Worm (Caenorhabditis elegans): ENCODE results near the gene ceh-99.
A peak's percentile ranks its signal among the peaks of the same experiment; 100 is the strongest.

ceh-99 gene

DNA sequence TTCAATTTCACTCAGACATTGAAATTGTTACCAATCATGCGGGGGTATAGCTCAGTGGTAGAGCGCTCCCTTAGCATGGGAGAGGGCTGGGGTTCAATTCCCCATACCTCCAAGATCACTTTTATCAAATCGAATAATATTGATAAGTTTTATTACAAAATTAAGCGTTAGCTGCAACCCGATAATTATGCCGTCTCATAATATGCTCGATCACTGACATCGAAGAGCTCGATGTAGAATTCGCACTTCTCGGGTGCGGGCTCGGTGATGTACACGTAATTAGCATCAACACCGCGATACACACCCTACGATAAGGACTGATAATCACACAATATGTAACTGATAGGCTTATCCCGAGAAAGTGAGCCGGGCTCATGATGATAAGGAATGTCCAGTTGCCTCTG is 22.8 kb downstream of the ceh-99 start (continued):
- peak; percentile 69 for TF ChIP-seq die-1 (tag; optimal IDR thresholded peaks at IDR 0.05)
- no peak for TF ChIP-seq Y95B8A.8 (GFP tag; IDR thresholded peaks at IDR 0.05)
- no peak for TF ChIP-seq hmg-20 (GFP tag; IDR thresholded peaks at IDR 0.05)
- peak; percentile 5 for TF ChIP-seq unc-130 (GFP tag; optimal IDR thresholded peaks at IDR 0.05)
- peak; percentile 30; the same call in 1 of the 2 replicates for TF ChIP-seq egl-44 (GFP tag; IDR thresholded peaks at IDR 0.05)
- TF ChIP-seq athp-1 (tag; optimal IDR thresholded peaks at IDR 0.05): peak; percentile 19
- TF ChIP-seq lin-40 (tag; optimal IDR thresholded peaks at IDR 0.05): no peak
- peak; percentile 27 for TF ChIP-seq fkh-3 (tag; optimal IDR thresholded peaks at IDR 0.05)
- TF ChIP-seq attf-3 (GFP tag; conservative IDR thresholded peaks at IDR 0.05): no peak
- no peak for TF ChIP-seq bed-1 (GFP tag; IDR thresholded peaks at IDR 0.05)
- peak; percentile 35 for TF ChIP-seq zim-3 (tag; optimal IDR thresholded peaks at IDR 0.05)
- TF ChIP-seq D2030.7 (GFP tag; IDR thresholded peaks at IDR 0.05): no peak; the same call in none of the 2 replicates
- TF ChIP-seq K12H6.12 (tag; optimal IDR thresholded peaks at IDR 0.05): no peak
- peak; percentile 90 for TF ChIP-seq lin-26 (GFP tag; IDR thresholded peaks at IDR 0.05)
- TF ChIP-seq C17E4.6 (GFP tag; IDR thresholded peaks at IDR 0.05): no peak
- no peak for TF ChIP-seq lir-1 (GFP tag; conservative IDR thresholded peaks at IDR 0.05)
- peak; percentile 42 for TF ChIP-seq him-1 (tag; optimal IDR thresholded peaks at IDR 0.05)
- TF ChIP-seq ztf-28 (GFP tag; IDR thresholded peaks at IDR 0.05): no peak
- TF ChIP-seq mes-4 (tag; optimal IDR thresholded peaks at IDR 0.05): peak; percentile 39
- TF ChIP-seq xnd-1 (tag; optimal IDR thresholded peaks at IDR 0.05): no peak
- TF ChIP-seq ceh-79 (tag; optimal IDR thresholded peaks at IDR 0.05): no peak
- peak; percentile 67 for TF ChIP-seq hrde-1 (tag; optimal IDR thresholded peaks at IDR 0.05; ENCODE audit: borderline replicate concordance)
- peak; percentile 72 for TF ChIP-seq nfyb-1 (GFP tag; IDR thresholded peaks at IDR 0.05)
- no peak for TF ChIP-seq nhr-27 (tag; optimal IDR thresholded peaks at IDR 0.05)
- no peak for TF ChIP-seq gei-17 (GFP tag; optimal IDR thresholded peaks at IDR 0.05)
- TF ChIP-seq rpc-1 (optimal IDR thresholded peaks at IDR 0.05): peak; percentile 62
- TF ChIP-seq rpc-1 (tag; optimal IDR thresholded peaks at IDR 0.05): peak; percentile 84
- 0 out of 2 replicates have a peak, but pooled peaks have one; percentile 24 for TF ChIP-seq ceh-100 (GFP tag; IDR thresholded peaks at IDR 0.05)
- TF ChIP-seq dox-1 (GFP tag; IDR thresholded peaks at IDR 0.05): peak; percentile 57; the same call in 1 of the 2 replicates
- TF ChIP-seq rcor-1 (GFP tag; IDR thresholded peaks at IDR 0.05): 0 out of 2 replicates have a peak, but pooled peaks have one; percentile 34
- TF ChIP-seq F23B12.7 (tag; optimal IDR thresholded peaks at IDR 0.05; ENCODE audit: insufficient read depth): no peak
- TF ChIP-seq T26A5.8 (tag; optimal IDR thresholded peaks at IDR 0.05): no peak
- no peak for TF ChIP-seq akir-1 (GFP tag; optimal IDR thresholded peaks at IDR 0.05)
- TF ChIP-seq dpff-1 (tag; optimal IDR thresholded peaks at IDR 0.05): no peak
- no peak for TF ChIP-seq Y53G8AR.9 (GFP tag; conservative IDR thresholded peaks at IDR 0.05)
- TF ChIP-seq lsl-1 (GFP tag; optimal IDR thresholded peaks at IDR 0.05): no peak
- no peak for TF ChIP-seq tlf-1 (GFP tag; optimal IDR thresholded peaks at IDR 0.05)
- no peak for TF ChIP-seq pha-4 (tag; optimal IDR thresholded peaks at IDR 0.05)
- TF ChIP-seq ztf-25 (GFP tag; IDR thresholded peaks at IDR 0.05): peak; percentile 36; the same call in 1 of the 2 replicates
- no peak for TF ChIP-seq hlh-26 (GFP tag; conservative IDR thresholded peaks at IDR 0.05)
- TF ChIP-seq ama-1 (optimal IDR thresholded peaks at IDR 0.05): no peak
- no peak for TF ChIP-seq ama-1 (GFP tag; optimal IDR thresholded peaks at IDR 0.05)
- TF ChIP-seq snpc-1.1 (tag; optimal IDR thresholded peaks at IDR 0.05; ENCODE audit: insufficient read depth): peak; percentile 44
- no peak for TF ChIP-seq zfh-2 (GFP tag; conservative IDR thresholded peaks at IDR 0.05)
- no peak for TF ChIP-seq T07F8.4 (tag; optimal IDR thresholded peaks at IDR 0.05)
- no peak for TF ChIP-seq Y67H2A.10 (GFP tag; conservative IDR thresholded peaks at IDR 0.05)
- TF ChIP-seq ztf-18 (tag; optimal IDR thresholded peaks at IDR 0.05): peak; percentile 42
- no peak for TF ChIP-seq unc-62 (GFP tag; optimal IDR thresholded peaks at IDR 0.05)
- TF ChIP-seq mel-28 (tag; optimal IDR thresholded peaks at IDR 0.05; ENCODE audit: borderline replicate concordance): no peak
- TF ChIP-seq attf-6 (GFP tag; IDR thresholded peaks at IDR 0.05): no peak
